Worm (Caenorhabditis elegans) whole organism, L1 larva: Measurements from ENCODE around the gene T27A10.5.

Source experiments
- C34B4.2 ChIP-seq: sonication (generic microtip); optimal IDR thresholded peaks from 2 replicates; lab custom pipeline; 2017; ENCODE audit warnings: mild to moderate bottlenecking, missing genetic modification characterization, missing compliant biosample characterization
- blmp-1 ChIP-seq: fragments of 150-350 bp; optimal IDR thresholded peaks from 2 replicates; lab custom pipeline; 2014; ENCODE audit warnings: missing biosample characterization, missing genetic modification characterization
- ceh-88 ChIP-seq: fragments of 200-800 bp; sonication (Bioruptor generic); IDR thresholded peaks from 2 replicates; pipeline ENCODE4 v1.3.6; 2022; ENCODE audit warnings: missing genetic modification characterization, missing compliant biosample characterization
- dpl-1 ChIP-seq, 3 experiments: fragments of 150-350 bp in 2 of 3; sonication (generic microtip) in 1 of 3; optimal IDR thresholded peaks; 2 replicates each; lab custom pipeline; 2014 to 2017; ENCODE audit warnings: missing biosample characterization in 3 of 3, missing genetic modification characterization in 3 of 3, missing genetic modification reagents in 3 of 3
- dsc-1 ChIP-seq: sonication (generic microtip); optimal IDR thresholded peaks from 2 replicates; lab custom pipeline; 2016; ENCODE audit warnings: mild to moderate bottlenecking, missing genetic modification characterization, missing compliant biosample characterization
- efl-1 ChIP-seq, 4 experiments: fragments of 150-350 bp; optimal IDR thresholded peaks in 3 of 4; peaks in 1 of 4; 1 replicate in 1 of 4; 2 replicates in 3 of 4; lab custom pipeline; 2014; ENCODE audit warnings: missing biosample characterization in 2 of 4, missing genetic modification characterization in 2 of 4, missing genetic modification reagents in 2 of 4
- elt-2 ChIP-seq: sonication (generic microtip); optimal IDR thresholded peaks from 2 replicates; lab custom pipeline; 2016; ENCODE audit warnings: missing genetic modification characterization, mild to moderate bottlenecking, inconsistent platforms, missing compliant biosample characterization, missing genetic modification reagents
- fkh-4 ChIP-seq: sonication (generic microtip); optimal IDR thresholded peaks from 2 replicates; lab custom pipeline; 2016; ENCODE audit warnings: missing compliant biosample characterization, missing genetic modification characterization, borderline replicate concordance
- grh-1 ChIP-seq: fragments of 200-800 bp; sonication (Bioruptor generic); IDR thresholded peaks from 2 replicates; pipeline ENCODE4 v1.3.6; 2022; ENCODE audit warnings: missing genetic modification reagents, missing genetic modification characterization, missing compliant biosample characterization
- hpl-2 ChIP-seq: fragments of 150-350 bp; optimal IDR thresholded peaks from 2 replicates; lab custom pipeline; 2014; ENCODE audit warnings: missing biosample characterization, missing genetic modification reagents, missing genetic modification characterization
- irx-1 ChIP-seq: sonication (generic microtip); optimal IDR thresholded peaks from 2 replicates; lab custom pipeline; 2016; ENCODE audit warnings: missing genetic modification characterization, missing compliant biosample characterization
- lin-13 ChIP-seq: fragments of 150-350 bp; optimal IDR thresholded peaks from 2 replicates; lab custom pipeline; 2014; ENCODE audit warnings: missing biosample characterization, missing genetic modification reagents, missing genetic modification characterization
- lin-14 ChIP-seq: fragments of 200-800 bp; sonication (Bioruptor generic); optimal IDR thresholded peaks from 2 replicates; lab custom pipeline; 2018; ENCODE audit warnings: mild to moderate bottlenecking, missing genetic modification characterization, moderate library complexity, missing compliant biosample characterization
- lin-39 ChIP-seq: fragments of 150-350 bp; optimal IDR thresholded peaks from 2 replicates; lab custom pipeline; 2014; ENCODE audit warnings: missing biosample characterization, missing genetic modification reagents, missing genetic modification characterization
- mef-2 ChIP-seq: fragments of 150-350 bp; optimal IDR thresholded peaks from 2 replicates; lab custom pipeline; 2014; ENCODE audit warnings: missing biosample characterization, missing genetic modification characterization
- nhr-12 ChIP-seq: sonication (generic microtip); optimal IDR thresholded peaks from 2 replicates; lab custom pipeline; 2017; ENCODE audit warnings: missing biosample characterization, missing genetic modification characterization
- nhr-20 ChIP-seq: sonication (generic microtip); optimal IDR thresholded peaks from 2 replicates; lab custom pipeline; 2016; ENCODE audit warnings: mild to moderate bottlenecking, missing genetic modification characterization, missing compliant biosample characterization
- nhr-28 ChIP-seq: fragments of 150-350 bp; optimal IDR thresholded peaks from 2 replicates; lab custom pipeline; 2014; ENCODE audit warnings: missing biosample characterization, missing genetic modification characterization
- nhr-47 ChIP-seq: sonication (generic microtip); optimal IDR thresholded peaks from 2 replicates; lab custom pipeline; 2016; ENCODE audit warnings: mild to moderate bottlenecking, missing genetic modification characterization, moderate library complexity, missing compliant biosample characterization
- nhr-71 ChIP-seq: sonication (generic microtip); optimal IDR thresholded peaks from 2 replicates; lab custom pipeline; 2016; ENCODE audit warnings: mild to moderate bottlenecking, missing genetic modification characterization, moderate library complexity, missing compliant biosample characterization
- pax-3 ChIP-seq: fragments of 200-800 bp; sonication (Bioruptor generic); optimal IDR thresholded peaks from 2 replicates; lab custom pipeline; 2018; ENCODE audit warnings: mild to moderate bottlenecking, missing genetic modification characterization, moderate library complexity, missing compliant biosample characterization
- sox-4 ChIP-seq: sonication (generic microtip); optimal IDR thresholded peaks from 2 replicates; lab custom pipeline; 2016; ENCODE audit warnings: missing genetic modification characterization, missing compliant biosample characterization
- swsn-7 ChIP-seq: sonication (generic microtip); optimal IDR thresholded peaks from 2 replicates; lab custom pipeline; 2016; ENCODE audit warnings: missing genetic modification characterization, missing compliant biosample characterization
- unc-62 ChIP-seq: fragments of 150-350 bp; optimal IDR thresholded peaks from 2 replicates; lab custom pipeline; 2014; ENCODE audit warnings: missing biosample characterization, missing genetic modification reagents, missing genetic modification characterization
- unc-86 ChIP-seq: sonication (generic microtip); optimal IDR thresholded peaks from 2 replicates; lab custom pipeline; 2016; ENCODE audit warnings: missing genetic modification characterization, missing compliant biosample characterization
- vab-15 ChIP-seq: sonication (generic microtip); optimal IDR thresholded peaks from 2 replicates; lab custom pipeline; 2017; ENCODE audit warnings: missing genotype, mild to moderate bottlenecking, missing genetic modification characterization, missing compliant biosample characterization

T27A10.5 gene

DNA sequence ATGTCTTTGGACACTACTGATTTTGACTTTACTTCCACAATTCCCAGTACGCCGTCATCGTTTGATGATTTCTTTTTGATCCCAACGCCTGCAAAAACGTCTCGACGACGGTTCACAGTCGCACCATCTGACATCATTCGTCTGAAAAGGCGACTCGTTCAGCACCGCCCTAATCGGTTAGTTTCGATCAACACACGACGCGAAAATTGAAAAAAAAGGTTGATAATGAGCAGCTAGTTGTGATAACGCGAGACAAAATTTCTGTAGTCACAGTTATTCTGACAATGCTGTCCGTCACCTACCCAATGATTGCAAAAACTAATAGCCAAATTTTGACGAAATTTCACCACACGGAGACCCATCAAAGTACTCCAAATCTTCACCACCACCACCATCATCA lies 17.5 kb downstream of the T27A10.5 start:
- peak; percentile 54 for TF ChIP-seq elt-2 (tag; lab: Kevin White, UChicago)
- no peak for TF ChIP-seq lin-14 (GFP tag; lab: Kevin White, UChicago)
- no peak for TF ChIP-seq nhr-47 (tag; lab: Kevin White, UChicago)
- no peak for TF ChIP-seq dsc-1
- no peak for TF ChIP-seq mef-2 (tag; lab: Kevin White, UChicago)
- TF ChIP-seq unc-62 (GFP tag; lab: Kevin White, UChicago), result no peak
- no peak for TF ChIP-seq lin-13 (GFP tag; lab: Kevin White, UChicago)

- TF ChIP-seq ceh-88 (GFP tag; lab: Robert Waterston, UW) (no peak), blmp-1 (tag; lab: Kevin White, UChicago) (no peak)
Observed at ce11 chrX:3554117-3554516, 19.3 kb downstream of the T27A10.5 start.

DNA sequence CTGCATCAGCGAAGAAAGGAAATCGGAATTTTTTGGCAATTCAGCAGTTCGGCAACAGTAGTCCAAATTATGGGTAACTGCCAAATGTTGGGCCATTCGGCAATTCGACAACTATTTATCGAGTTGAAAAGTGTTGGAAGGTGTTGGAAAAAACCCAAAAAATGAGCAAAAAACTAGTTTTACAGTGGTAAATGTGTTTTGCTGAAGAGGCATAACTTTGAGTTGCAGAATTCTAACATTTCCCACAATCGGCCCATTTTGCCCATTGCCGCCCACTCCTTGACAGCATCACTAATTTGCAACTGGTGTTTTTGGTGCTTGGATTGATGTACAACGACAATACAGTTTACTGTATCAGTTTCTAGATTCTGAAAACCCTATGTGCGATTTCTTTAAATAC lies 19.7 kb downstream of the T27A10.5 start:
- no peak for TF ChIP-seq vab-15 (tag; lab: Kevin White, UChicago)
- no peak for TF ChIP-seq efl-1 (optimal IDR thresholded peaks at IDR 0.05; lab: Kevin White, UChicago)
- peak in 1 of 2 experiments; percentile 77 for TF ChIP-seq efl-1 (GFP tag; optimal IDR thresholded peaks at IDR 0.05 in 1 of 2; lab: Kevin White, UChicago)
- TF ChIP-seq, all 84 proteins: peak for 1

ce11 chrX:3552948-3553347 lies 20.4 kb downstream of the T27A10.5 start:
- peak; percentile 3 for TF ChIP-seq lin-14 (GFP tag; lab: Kevin White, UChicago)
- TF ChIP-seq C34B4.2 (tag; lab: Kevin White, UChicago), result no peak
- TF ChIP-seq unc-86 (tag; lab: Kevin White, UChicago), result no peak
- no peak for TF ChIP-seq grh-1 (GFP tag; lab: Robert Waterston, UW)
- peak; percentile 51 for TF ChIP-seq elt-2 (tag; lab: Kevin White, UChicago)
- no peak for TF ChIP-seq sox-4 (tag; lab: Kevin White, UChicago)
- TF ChIP-seq nhr-71, result peak; percentile 2
- TF ChIP-seq pax-3 (tag; lab: Kevin White, UChicago), result no peak
- TF ChIP-seq, all 84 proteins: peak for 3

DNA sequence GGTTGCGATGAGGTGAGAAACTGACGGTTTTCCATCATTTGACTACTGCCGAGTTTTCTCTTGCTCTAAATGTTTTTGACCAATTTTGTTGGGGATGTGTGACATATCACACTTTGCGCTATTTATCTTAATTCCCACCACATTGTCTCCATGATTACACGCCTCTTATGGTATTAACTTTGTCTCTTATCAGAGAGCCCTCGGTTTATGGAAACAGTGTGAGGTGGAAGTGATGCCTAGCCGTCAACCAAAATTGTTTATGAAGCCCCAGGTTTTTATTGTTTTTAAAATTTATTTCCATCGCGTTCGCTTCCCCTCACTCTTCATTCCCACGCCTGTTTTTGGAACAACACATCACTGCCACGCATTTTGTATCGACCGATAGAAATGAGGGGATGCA lies 22.2 kb downstream of the T27A10.5 start:
- TF ChIP-seq grh-1 (GFP tag; lab: Robert Waterston, UW) (no peak), nhr-47 (tag; lab: Kevin White, UChicago) (no peak), elt-2 (tag; lab: Kevin White, UChicago) (peak; percentile 63), lin-13 (GFP tag; lab: Kevin White, UChicago) (no peak), irx-1 (no peak), nhr-20 (tag; lab: Kevin White, UChicago) (no peak), dpl-1 (GFP tag; optimal IDR thresholded peaks at IDR 0.05; lab: Kevin White, UChicago) (no peak)
- TF ChIP-seq, all 84 proteins: peak for 1

DNA sequence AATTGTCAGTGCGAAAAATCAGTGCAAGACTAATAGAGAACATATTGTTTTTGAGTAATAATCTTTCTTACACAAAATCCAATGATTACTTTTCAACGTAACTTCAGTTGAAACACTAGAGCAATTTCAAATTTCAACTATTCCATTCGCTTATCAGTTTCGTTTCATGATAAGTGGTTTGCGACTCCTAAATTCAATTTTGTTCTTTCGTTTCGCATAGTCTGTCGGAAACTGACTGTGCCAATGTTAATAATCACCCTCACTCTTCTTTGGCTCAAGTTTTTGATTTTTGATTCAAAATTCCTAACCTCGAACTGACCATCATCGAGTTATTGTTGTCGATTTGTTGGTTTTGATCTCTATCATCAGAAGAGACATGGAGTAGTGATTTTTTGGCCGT lies 24.7 kb downstream of the T27A10.5 start:
- no peak for TF ChIP-seq lin-39 (tag; lab: Kevin White, UChicago)
- TF ChIP-seq nhr-12, result no peak
- no peak for TF ChIP-seq efl-1 (optimal IDR thresholded peaks at IDR 0.05; lab: Kevin White, UChicago)
- peak in 1 of 2 experiments; percentile 40 for TF ChIP-seq efl-1 (GFP tag; optimal IDR thresholded peaks at IDR 0.05 in 1 of 2; lab: Kevin White, UChicago)
- TF ChIP-seq grh-1 (GFP tag; lab: Robert Waterston, UW), result no peak
- TF ChIP-seq hpl-2 (GFP tag; lab: Kevin White, UChicago), result no peak
- peak; percentile 31 for TF ChIP-seq elt-2 (tag; lab: Kevin White, UChicago)

DNA sequence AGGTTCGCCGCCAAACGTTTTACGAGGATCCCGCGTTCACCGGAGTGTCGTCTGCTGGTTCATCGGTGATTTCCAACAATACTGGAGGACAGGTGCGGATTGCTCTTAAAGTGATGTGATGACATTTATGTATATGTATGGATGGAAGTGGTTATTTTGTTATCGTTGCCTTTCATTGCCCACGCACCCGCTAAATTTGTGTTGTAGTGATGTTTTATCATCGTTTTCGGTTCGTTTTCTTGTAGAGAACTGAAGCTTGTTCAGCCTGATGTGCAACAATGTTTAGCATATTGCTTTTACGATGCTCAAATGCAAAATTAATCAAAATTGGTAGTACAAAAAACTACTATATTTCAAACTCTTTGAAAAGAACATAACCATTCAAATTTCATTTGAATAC lies 25.6 kb downstream of the T27A10.5 start:
- TF ChIP-seq nhr-28 (no peak), lin-14 (GFP tag; lab: Kevin White, UChicago) (no peak), swsn-7 (tag; lab: Kevin White, UChicago) (no peak), fkh-4 (tag; lab: Kevin White, UChicago) (no peak)
- TF ChIP-seq, all 84 proteins: peak for 0
